Worm (Caenorhabditis elegans) whole organism, young adult: ENCODE data around the gene Y48E1B.17.

ENCODE experiments used
- Y79H2A.3 ChIP-seq: fragments of 200-800 bp; sonication (Bioruptor generic); conservative IDR thresholded peaks from 2 replicates; pipeline ENCODE4 v1.3.6; 2022; ENCODE audit warnings: missing genetic modification reagents, missing genetic modification characterization, missing compliant biosample characterization
- akir-1 ChIP-seq: fragments of 200-800 bp; sonication (Bioruptor generic); optimal IDR thresholded peaks from 2 replicates; lab custom pipeline; 2018; ENCODE audit warnings: mild to moderate bottlenecking, missing genetic modification characterization, moderate library complexity, missing compliant biosample characterization
- ama-1 ChIP-seq, 3 experiments: fragments of 150-350 bp in 1 of 3; sonication (generic microtip) in 2 of 3; optimal IDR thresholded peaks; 2 replicates each; lab custom pipeline; 2014 to 2018; ENCODE audit warnings: missing biosample characterization in 2 of 3, missing genetic modification characterization in 2 of 3, missing genetic modification reagents in 2 of 3
- aptf-3 ChIP-seq: fragments of 200-800 bp; sonication (Bioruptor generic); IDR thresholded peaks from 2 replicates; pipeline ENCODE4 v1.3.6; 2022; ENCODE audit warnings: missing genetic modification characterization, missing compliant biosample characterization
- ceh-58 ChIP-seq: fragments of 200-800 bp; sonication (Bioruptor generic); IDR thresholded peaks from 2 replicates; pipeline ENCODE4 v1.3.6; 2022; ENCODE audit warnings: missing genetic modification characterization, missing compliant biosample characterization
- tbp1 ChIP-seq: fragments of 200-800 bp; sonication (Bioruptor generic); optimal IDR thresholded peaks from 2 replicates; lab custom pipeline; 2018; ENCODE audit warnings: mild to moderate bottlenecking, missing genetic modification characterization, missing compliant biosample characterization
- unc-130 ChIP-seq: sonication (generic microtip); optimal IDR thresholded peaks from 2 replicates; lab custom pipeline; 2016; ENCODE audit warnings: missing genetic modification reagents, missing genetic modification characterization, missing compliant biosample characterization

DNA sequence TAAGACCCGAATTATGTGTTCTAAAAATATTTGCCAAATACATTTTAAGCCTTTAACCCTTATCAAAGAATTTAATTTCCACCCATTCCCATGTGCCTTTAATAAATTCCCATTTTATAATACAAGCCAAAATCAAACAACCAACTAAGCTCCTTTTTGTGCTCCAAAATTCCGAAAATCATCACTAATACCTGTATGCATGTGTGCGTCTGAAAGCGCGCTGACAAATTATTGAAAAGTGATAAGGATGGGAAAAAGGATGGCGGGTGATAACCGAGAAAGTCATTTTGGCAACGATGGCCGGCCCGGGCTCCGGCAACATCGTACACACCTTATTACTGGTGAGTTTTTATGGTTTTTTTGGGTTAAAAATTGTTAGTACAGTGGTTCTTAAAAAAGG, 33.3 kb downstream of the Y48E1B.17 start, which contains the start of gene nep-17:
- no peak for TF ChIP-seq Y79H2A.3
- no peak for TF ChIP-seq akir-1 (GFP tag; lab: Kevin White, UChicago)
- TF ChIP-seq tbp1 = no peak
- no peak for TF ChIP-seq aptf-3 (GFP tag; lab: Robert Waterston, UW)
- TF ChIP-seq ceh-58 (GFP tag; lab: Robert Waterston, UW) = no peak
- no peak for TF ChIP-seq ama-1 (optimal IDR thresholded peaks at IDR 0.05; lab: Kevin White, UChicago)
- no peak for TF ChIP-seq ama-1 (GFP tag; optimal IDR thresholded peaks at IDR 0.05; lab: Kevin White, UChicago)
- TF ChIP-seq unc-130 (GFP tag; lab: Kevin White, UChicago) = no peak
